Fruit fly (Drosophila melanogaster): ENCODE measurements around the gene Nha2.

Nha2 gene

DNA sequence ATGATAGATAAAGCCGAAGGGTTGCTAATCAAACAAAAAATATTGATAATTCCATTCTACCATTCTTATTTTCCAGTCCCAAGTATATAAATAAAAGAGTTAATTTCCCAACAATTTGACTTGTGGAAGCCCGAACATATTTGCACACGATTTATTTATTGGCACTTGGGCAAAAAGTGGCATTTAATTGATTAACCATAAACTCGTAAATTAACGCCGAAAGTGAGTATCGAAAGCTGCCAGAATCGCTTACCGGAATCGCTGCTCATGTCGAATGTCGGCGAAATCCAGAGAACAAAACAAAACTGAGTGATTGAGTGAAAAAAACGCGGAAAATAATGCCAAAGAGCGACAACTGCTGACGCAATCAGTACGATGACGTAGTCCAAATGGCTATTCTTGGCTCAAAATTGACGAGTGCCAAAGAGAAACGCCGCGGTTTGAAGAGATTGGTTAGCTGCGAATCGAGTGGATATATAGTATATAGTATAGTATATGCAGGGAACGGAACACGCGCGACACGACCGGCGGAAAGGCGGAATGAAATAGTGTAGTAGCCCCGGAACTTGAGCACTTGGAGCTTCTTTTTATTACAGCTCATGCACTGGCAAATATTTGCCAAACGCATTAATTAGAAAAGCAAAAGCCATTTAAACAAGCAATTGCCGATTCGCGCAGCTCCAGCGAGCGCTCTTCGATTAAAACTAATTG lies at the start of gene Nha2:
TSS of gene Nha2 (minus strand) at position 617 of the 711 bp plus-strand sequence.
- no peak for TF ChIP-seq CG17801 (GFP tag; optimal IDR thresholded peaks at IDR 0.05; ENCODE audit: partially characterized antibody)

DNA sequence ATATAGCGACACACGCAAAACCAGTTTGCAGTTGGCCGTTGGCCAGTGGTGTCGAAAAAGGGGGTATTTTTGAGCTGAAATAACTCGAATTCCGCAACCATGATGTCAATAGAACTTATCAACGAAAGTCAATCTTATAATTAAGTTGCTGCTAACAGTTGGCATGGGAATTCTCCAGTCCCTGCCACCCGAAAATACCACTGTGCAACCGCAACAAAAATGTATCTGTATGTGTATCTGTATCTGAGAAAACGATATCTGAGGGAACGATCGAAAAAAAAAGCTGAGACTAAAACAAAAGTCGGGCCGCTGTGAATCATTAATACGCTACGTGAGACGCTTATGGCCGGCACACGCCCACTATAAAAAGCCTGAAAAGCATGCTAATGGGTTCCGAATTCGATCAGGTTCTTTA lies 48.2 kb upstream of the Nha2 start:
- TF ChIP-seq CG17801 (GFP tag; optimal IDR thresholded peaks at IDR 0.05; ENCODE audit: partially characterized antibody): no peak

DNA sequence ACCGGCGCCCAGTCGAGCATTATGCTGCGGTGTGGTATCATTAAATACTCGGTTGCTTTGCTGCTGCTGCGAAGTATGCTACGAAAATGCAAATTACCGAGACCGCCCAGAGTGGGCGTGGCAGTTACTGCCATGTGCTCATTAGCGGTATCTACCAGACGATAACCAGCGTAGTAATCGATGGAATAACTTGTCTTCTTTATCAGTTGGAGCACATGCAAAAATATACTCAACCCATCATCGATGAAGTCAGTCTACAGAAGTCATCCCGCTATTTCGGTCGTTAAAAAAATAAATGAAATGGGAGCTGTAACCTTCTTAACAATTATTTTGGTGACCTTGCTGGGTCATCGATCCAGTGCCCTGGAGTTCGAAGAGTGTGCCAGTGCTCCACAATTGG lies 45.4 kb upstream of the Nha2 start, which contains the start of gene CG13837:
TSS of gene CG13837 (plus strand) at position 301 of the 400 bp plus-strand sequence.
- no peak for TF ChIP-seq CG17801 (GFP tag; optimal IDR thresholded peaks at IDR 0.05; ENCODE audit: partially characterized antibody)

DNA sequence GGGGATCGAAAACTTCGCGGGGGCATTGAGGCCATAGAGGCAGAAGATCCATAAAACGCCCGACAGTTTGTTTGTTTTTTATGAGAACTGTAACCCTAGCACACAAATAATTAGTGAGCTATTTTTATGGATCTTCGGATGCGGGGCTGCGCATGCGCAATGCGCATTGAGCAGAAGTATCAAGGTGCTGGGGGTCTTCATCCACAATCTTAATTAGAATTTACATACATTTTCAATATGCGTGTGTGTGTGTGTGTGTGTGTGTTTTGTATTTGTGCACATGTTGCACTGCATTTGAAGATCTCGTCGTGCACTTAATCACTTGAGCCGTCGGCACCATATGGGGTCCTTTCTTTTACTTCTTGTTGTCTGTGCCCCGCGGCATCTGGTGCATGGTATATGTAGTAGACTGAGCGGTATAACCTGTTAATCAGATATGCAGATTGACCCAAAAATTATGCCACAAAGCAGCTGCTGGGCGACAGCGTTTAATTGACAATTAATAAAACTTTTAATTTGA lies 44.5 kb upstream of the Nha2 start:
- no peak for TF ChIP-seq CG17801 (GFP tag; optimal IDR thresholded peaks at IDR 0.05; ENCODE audit: partially characterized antibody)

DNA sequence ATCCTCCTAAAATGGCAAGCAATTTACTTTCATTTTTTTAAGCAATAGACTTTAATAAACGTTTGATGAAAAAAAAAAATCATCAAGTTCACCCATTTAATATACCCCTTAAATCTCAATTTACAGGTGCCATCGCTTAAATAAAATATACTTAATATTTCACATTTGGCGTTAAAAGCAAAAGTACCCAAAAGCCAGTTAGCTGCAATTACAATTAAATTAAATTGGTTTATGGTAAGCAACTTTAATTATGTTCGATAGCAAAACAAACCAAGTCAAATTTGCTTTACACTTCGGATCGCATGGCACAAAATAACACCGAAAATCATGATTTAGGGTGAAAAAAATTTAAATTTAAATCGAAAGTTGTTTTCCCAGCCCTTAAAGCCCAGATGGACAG lies 43.6 kb upstream of the Nha2 start, which contains the start of gene CG13838:
TSS of gene CG13838 (plus strand) at position 301 of the 400 bp plus-strand sequence.
- no peak for TF ChIP-seq CG17801 (GFP tag; optimal IDR thresholded peaks at IDR 0.05; ENCODE audit: partially characterized antibody)

DNA sequence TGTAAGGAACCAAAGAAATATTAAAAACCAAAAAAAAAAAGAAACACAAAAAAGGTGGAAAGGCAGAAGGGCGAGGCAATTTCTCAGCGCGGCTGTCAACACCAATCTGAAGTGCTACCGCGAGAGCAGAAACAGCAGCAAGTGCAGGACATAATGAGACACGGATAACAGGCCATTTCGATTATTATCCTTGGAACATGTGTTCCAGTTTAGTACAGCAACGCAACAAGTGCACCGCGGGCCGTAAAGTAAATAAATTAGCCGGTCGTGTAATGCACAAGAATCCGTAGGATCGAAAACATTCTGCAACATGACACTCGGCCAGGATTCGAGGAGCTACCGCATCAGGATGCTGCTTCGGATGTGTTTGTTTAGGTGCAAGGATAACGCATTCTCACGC lies 39.7 kb upstream of the Nha2 start:
- no peak for TF ChIP-seq CG17801 (GFP tag; optimal IDR thresholded peaks at IDR 0.05; ENCODE audit: partially characterized antibody)

DNA sequence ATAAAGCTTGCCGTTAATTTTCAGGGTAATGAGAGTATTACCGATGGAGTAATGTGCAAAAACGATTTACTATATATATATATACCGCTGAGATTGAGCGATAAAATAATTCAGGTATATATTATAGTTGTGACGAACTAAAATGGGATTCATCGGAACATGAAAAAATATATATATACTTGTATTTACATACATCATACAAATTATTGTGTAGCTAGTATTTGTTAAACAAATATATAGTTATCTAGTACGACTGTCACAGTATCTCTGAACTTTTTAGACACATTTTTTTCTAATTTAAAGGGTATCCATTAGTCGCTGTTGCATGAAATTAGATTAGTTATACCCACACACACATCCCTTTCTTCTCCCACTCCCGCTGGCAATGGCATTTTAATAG lies 38.0 kb upstream of the Nha2 start:
- no peak for TF ChIP-seq CG17801 (GFP tag; optimal IDR thresholded peaks at IDR 0.05; ENCODE audit: partially characterized antibody)

DNA sequence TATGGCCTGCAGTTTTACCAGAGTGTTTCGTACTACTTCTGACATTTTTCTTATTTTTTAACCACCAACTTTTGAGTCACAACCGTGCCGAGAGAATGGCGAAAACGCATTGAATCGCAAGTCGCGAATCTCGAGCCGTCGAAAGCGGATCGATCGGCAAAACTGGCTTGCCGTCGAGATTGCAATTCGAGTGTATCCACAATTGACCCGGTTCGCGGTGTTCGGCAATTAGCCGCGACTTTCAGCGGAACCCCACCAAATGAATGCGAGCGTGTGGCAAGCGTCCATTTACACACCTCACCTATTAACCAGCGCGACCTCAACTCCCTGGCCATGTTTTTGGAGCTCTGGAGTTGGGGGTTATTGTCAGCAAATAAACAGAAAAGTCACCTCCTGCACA lies 37.1 kb upstream of the Nha2 start, which contains the start of gene CG13833:
TSS of gene CG13833 (minus strand) at position 101 of the 400 bp plus-strand sequence.
- no peak for TF ChIP-seq CG17801 (GFP tag; optimal IDR thresholded peaks at IDR 0.05; ENCODE audit: partially characterized antibody)

DNA sequence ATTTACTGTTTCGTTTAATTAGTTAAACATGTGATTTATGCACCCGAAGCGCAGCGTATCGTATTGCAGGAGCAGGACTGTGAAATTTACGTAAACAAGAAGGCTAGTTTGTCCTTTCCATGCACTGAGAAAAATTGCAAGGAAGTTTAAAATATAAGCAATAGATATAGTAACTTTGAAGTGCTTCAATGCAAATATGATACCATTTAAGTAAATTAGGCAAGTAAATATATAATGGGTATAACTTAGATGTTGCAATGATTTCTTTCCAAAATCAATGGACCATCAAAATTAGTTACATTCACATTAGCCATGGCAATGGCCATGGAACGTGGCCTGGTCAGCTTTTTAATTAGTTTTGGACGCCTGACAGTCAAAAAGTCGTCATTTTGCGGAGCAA lies 32.6 kb upstream of the Nha2 start:
- no peak for TF ChIP-seq CG17801 (GFP tag; optimal IDR thresholded peaks at IDR 0.05; ENCODE audit: partially characterized antibody)

DNA sequence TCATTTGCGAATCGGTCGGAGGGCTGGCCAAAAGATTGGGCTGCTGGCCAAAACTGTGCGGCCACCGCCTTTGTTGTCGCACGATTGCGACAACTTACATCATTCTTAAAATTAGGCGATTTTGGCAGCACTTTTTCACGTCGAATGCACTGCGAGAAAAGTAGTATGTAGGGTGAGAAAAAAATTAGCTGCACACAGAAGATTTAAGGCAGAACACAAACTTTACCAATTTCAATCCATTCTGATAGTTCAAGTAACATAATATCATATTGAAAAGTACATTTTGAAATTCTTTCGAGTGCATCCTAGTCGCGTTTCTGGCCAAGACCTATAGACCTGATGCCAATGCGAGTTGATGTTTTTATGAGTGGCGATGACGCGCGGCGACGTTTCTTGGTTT lies 30.2 kb upstream of the Nha2 start:
- no peak for TF ChIP-seq CG17801 (GFP tag; optimal IDR thresholded peaks at IDR 0.05; ENCODE audit: partially characterized antibody)

DNA sequence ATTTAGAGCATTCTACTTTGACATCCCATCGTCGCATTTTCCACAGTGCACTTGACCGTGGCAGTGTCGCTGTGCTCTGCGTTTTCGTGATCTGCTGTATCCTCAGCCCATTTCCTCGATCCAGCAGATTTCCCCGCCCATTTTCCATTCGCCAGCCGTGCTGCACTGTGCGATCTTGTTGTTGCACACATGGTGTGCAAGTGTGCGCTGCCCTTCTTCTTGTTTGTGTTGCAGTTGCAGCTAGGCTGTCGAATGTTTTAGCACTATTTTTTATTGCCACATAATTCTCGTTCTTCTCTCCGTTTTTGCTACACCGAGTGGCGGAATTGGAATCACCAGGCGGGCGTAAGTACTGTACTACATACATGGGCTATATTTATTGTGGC lies 29.1 kb upstream of the Nha2 start:
- TF ChIP-seq CG17801 (GFP tag; optimal IDR thresholded peaks at IDR 0.05; ENCODE audit: partially characterized antibody): no peak

DNA sequence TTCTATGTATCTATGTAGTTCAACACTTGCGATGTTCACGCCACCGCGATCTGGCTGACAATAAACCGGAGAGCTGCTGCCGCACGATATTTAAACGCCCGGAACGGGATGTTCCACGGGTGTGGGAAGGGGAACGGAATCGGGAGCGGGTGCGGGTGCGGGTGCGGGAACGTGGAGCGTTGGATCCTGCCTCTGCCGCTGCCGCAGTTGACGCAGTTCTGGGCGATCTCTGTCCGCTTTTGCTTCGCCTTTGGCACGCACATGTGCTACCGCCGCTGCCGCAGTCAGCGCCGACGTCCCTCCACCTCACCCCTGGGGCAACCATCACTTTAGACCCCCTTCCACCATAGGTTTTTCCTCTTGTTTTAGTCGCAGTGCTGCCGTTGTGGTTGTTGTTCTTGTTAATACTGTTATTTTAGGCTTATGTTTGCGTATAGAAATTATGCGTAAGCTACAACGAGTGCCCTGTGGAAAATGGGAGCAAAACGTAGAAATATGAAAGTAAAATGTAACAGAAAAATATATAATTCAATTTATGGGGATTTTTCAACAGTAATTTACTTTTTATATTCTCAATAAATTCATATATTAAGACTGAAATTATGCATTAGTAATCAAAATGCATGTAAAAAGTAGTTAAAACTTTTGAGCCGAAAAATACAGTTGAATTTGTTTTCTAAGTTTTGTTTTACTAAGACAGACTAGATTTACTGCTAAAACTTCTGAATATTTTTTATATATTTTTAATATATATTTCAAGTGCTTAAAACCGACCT lies 28.5 kb upstream of the Nha2 start, which contains the start of gene lmd:
TSS of gene lmd (minus strand) at position 62 of the 776 bp plus-strand sequence.
- TF ChIP-seq CG17801 (GFP tag; optimal IDR thresholded peaks at IDR 0.05; ENCODE audit: partially characterized antibody): no peak

DNA sequence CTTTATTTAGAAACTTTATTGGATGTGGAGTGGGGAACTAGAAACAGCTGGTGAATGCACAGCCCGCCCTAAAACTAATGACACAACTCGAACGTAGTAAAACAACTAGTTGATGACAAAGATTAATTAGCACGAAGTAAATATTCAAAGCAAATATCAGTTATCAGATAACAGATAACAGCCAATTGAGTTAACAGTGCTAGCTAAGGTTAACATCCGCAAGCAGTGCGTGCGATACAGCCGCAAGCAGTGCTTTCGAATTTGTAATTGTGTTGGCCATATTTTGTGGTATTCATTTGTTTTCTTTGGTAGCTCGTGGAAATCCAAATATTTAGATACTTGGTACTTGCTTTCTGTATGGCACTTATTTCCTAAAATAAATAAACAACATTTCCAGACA lies 15.2 kb upstream of the Nha2 start:
- TF ChIP-seq CG17801 (GFP tag; optimal IDR thresholded peaks at IDR 0.05; ENCODE audit: partially characterized antibody): no peak

DNA sequence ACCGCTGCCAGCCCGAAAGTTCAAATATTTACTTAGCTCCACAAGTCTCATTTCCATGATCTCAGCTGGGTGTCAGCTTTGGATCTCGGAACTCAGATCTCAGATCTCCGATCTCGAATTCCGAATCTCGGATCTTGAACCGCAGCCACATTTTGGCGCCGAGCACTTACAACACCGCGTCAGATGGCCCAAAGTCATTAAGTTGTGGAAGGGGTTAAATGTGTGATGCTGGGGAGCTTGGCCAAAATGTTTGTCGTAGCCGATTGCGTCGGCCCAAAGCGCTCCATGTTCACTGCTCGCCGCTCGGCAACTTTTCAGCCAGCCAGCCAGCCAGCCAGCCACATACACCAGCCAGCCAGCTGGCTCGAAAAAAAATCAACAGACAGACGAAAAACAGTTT lies 13.7 kb upstream of the Nha2 start, which contains the start of gene CG6688:
TSS of gene CG6688 (plus strand) at position 396 of the 400 bp plus-strand sequence.
- TF ChIP-seq CG17801 (GFP tag; optimal IDR thresholded peaks at IDR 0.05; ENCODE audit: partially characterized antibody): no peak

DNA sequence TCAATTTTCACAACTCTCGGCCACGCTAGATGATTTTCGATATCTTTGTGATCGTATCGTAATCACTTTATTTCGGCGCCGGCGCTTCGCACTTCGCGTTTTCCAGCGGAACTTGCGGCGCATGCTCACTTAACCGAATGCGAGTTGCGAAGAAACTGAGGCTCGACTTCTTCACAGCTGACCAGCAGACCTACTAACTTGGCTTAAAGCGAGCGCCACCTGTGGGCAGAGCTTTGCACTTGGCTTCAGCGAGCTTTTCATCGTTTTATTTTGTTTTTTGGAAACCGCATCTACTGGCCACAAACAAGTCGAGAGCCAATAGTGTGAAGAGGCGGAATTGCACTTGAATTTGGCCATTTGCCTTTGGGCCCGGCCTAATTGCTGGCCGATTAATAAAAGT lies 12.1 kb upstream of the Nha2 start, which contains the start of gene CG34375:
TSS of gene CG34375 (minus strand) at position 157 of the 400 bp plus-strand sequence.
- no peak for TF ChIP-seq CG17801 (GFP tag; optimal IDR thresholded peaks at IDR 0.05; ENCODE audit: partially characterized antibody)
